Fruit fly (Drosophila melanogaster) whole organism, embryonic: ENCODE data around the gene CG32633.
A peak's percentile ranks its signal among the peaks of the same experiment; 100 is the strongest.

Experiments
- Abd-B ChIP-seq: fragments of 200-800 bp; sonication (Bioruptor generic); optimal IDR thresholded peaks from 2 replicates; lab custom pipeline; 2018; ENCODE audit warnings: missing biosample characterization, mild to moderate bottlenecking, missing genetic modification characterization, moderate library complexity
- Atf6 ChIP-seq: fragments of 200-800 bp; sonication (Bioruptor generic); IDR thresholded peaks from 2 replicates; pipeline ENCODE4 v1.3.6; 2022; ENCODE audit warnings: missing biosample characterization, missing genetic modification characterization
- CG11695 ChIP-seq: fragments of 200-800 bp; sonication (Bioruptor generic); IDR thresholded peaks from 3 replicates; pipeline ENCODE4 v1.3.6; 2022; ENCODE audit warnings: missing biosample characterization, missing genetic modification characterization
- CG11696 ChIP-seq: fragments of 200-800 bp; sonication (Bioruptor generic); IDR thresholded peaks from 2 replicates; pipeline ENCODE4 v1.3.6; 2022; ENCODE audit warnings: missing biosample characterization, missing genetic modification characterization
- CG13624 ChIP-seq: fragments of 200-800 bp; sonication (Bioruptor generic); optimal IDR thresholded peaks from 2 replicates; lab custom pipeline; 2016; ENCODE audit warnings: missing biosample characterization, missing genetic modification characterization
- CG13775 ChIP-seq: fragments of 200-800 bp; sonication (Bioruptor generic); optimal IDR thresholded peaks from 3 replicates; lab custom pipeline; 2017; ENCODE audit warnings: missing biosample characterization, mild to moderate bottlenecking, missing genetic modification characterization
- CG14965 ChIP-seq: fragments of 200-800 bp; sonication (Bioruptor generic); optimal IDR thresholded peaks from 2 replicates; lab custom pipeline; 2016; ENCODE audit warnings: missing biosample characterization, missing genetic modification characterization, borderline replicate concordance
- CG17912 ChIP-seq: fragments of 200-800 bp; sonication (Bioruptor generic); optimal IDR thresholded peaks from 2 replicates; lab custom pipeline; 2018; ENCODE audit warnings: missing biosample characterization, mild to moderate bottlenecking, missing genetic modification characterization
- CG3065 ChIP-seq: fragments of 200-800 bp; sonication (Bioruptor generic); optimal IDR thresholded peaks from 2 replicates; lab custom pipeline; 2016; ENCODE audit warnings: missing biosample characterization, missing genetic modification characterization
- CG31365 ChIP-seq: fragments of 200-800 bp; sonication (Bioruptor generic); optimal IDR thresholded peaks from 2 replicates; lab custom pipeline; 2018; ENCODE audit warnings: missing biosample characterization, mild to moderate bottlenecking, missing genetic modification characterization
- CG33557 ChIP-seq: fragments of 200-800 bp; sonication (Bioruptor generic); optimal IDR thresholded peaks from 2 replicates; lab custom pipeline; 2019; ENCODE audit warnings: missing biosample characterization, mild to moderate bottlenecking, missing genetic modification characterization, moderate library complexity
- CG3407 ChIP-seq: fragments of 200-800 bp; sonication (Bioruptor generic); optimal IDR thresholded peaks from 2 replicates; lab custom pipeline; 2018; ENCODE audit warnings: missing biosample characterization, mild to moderate bottlenecking, missing genetic modification characterization
- CG4328 ChIP-seq: fragments of 200-800 bp; sonication (Bioruptor generic); optimal IDR thresholded peaks from 3 replicates; lab custom pipeline; 2017; ENCODE audit warnings: missing biosample characterization, missing genetic modification reagents, missing genetic modification characterization
- CG8089 ChIP-seq: fragments of 200-800 bp; sonication (Bioruptor generic); optimal IDR thresholded peaks from 3 replicates; lab custom pipeline; 2016; ENCODE audit warnings: missing biosample characterization, missing genetic modification characterization
- CG8359 ChIP-seq: fragments of 200-800 bp; sonication (Bioruptor generic); optimal IDR thresholded peaks from 2 replicates; lab custom pipeline; 2017; ENCODE audit warnings: missing biosample characterization, mild to moderate bottlenecking, missing genetic modification characterization, borderline replicate concordance
- CG9876 ChIP-seq: fragments of 200-800 bp; sonication (Bioruptor generic); optimal IDR thresholded peaks from 2 replicates; lab custom pipeline; 2016; ENCODE audit warnings: missing biosample characterization, missing genetic modification characterization
- CrebB ChIP-seq: fragments of 200-800 bp; sonication (Bioruptor generic); optimal IDR thresholded peaks from 3 replicates; lab custom pipeline; 2018; ENCODE audit warnings: missing biosample characterization, mild to moderate bottlenecking, missing genetic modification characterization
- Dll ChIP-seq: fragments of 200-800 bp; sonication (Bioruptor generic); IDR thresholded peaks from 4 replicates; pipeline ENCODE4 v1.3.6; 2022; ENCODE audit warnings: missing biosample characterization, missing genetic modification characterization; ENCODE audit not compliant: partially characterized antibody
- Dref ChIP-seq: fragments of 200-800 bp; sonication (Bioruptor generic); IDR thresholded peaks from 2 replicates; pipeline ENCODE4 v1.3.6; 2022; ENCODE audit warnings: missing biosample characterization, missing genetic modification characterization
- Hr51 ChIP-seq, 2 experiments: fragments of 200-800 bp; sonication (Bioruptor generic); optimal IDR thresholded peaks; 2 replicates in 1 of 2; 3 replicates in 1 of 2; lab custom pipeline; 2016 to 2018; ENCODE audit warnings: missing biosample characterization in 2 of 2, missing genetic modification characterization in 2 of 2, mild to moderate bottlenecking in 1 of 2, moderate library complexity in 1 of 2
- Kr ChIP-seq: fragments of 200-800 bp; sonication (Bioruptor generic); optimal IDR thresholded peaks from 2 replicates; lab custom pipeline; 2017; ENCODE audit warnings: missing biosample characterization, mild to moderate bottlenecking, missing genetic modification characterization
- Poxn ChIP-seq: fragments of 200-800 bp; sonication (Bioruptor generic); IDR thresholded peaks from 2 replicates; pipeline ENCODE4 v1.3.6; 2022; ENCODE audit warnings: missing biosample characterization, missing genetic modification characterization
- Ptx1 ChIP-seq: fragments of 200-800 bp; sonication (Bioruptor generic); IDR thresholded peaks from 2 replicates; pipeline ENCODE4 v1.3.6; 2022; ENCODE audit warnings: missing biosample characterization, missing genetic modification characterization
- Taf1 ChIP-seq: fragments of 200-800 bp; sonication (Bioruptor generic); IDR thresholded peaks from 2 replicates; pipeline ENCODE4 v1.3.6; 2022; ENCODE audit warnings: missing biosample characterization, missing genetic modification characterization
- Trl ChIP-seq, 3 experiments: fragments of >200 bp in 2 of 3; fragments of 200-800 bp in 1 of 3; sonication (Bioruptor generic) in 1 of 3; optimal IDR thresholded peaks; 2 replicates in 1 of 3; 3 replicates in 2 of 3; lab custom pipeline; 2016 to 2017; ENCODE audit warnings: missing biosample characterization in 1 of 3, missing genetic modification characterization in 1 of 3
- ac ChIP-seq: fragments of 200-800 bp; sonication (Bioruptor generic); optimal IDR thresholded peaks from 3 replicates; lab custom pipeline; 2017; ENCODE audit warnings: missing biosample characterization, mild to moderate bottlenecking, missing genetic modification characterization
- bigmax ChIP-seq: fragments of 200-800 bp; sonication (Bioruptor generic); optimal IDR thresholded peaks from 2 replicates; lab custom pipeline; 2018; ENCODE audit warnings: missing biosample characterization, mild to moderate bottlenecking, missing genetic modification characterization
- dan ChIP-seq: fragments of 200-800 bp; sonication (Bioruptor generic); IDR thresholded peaks from 2 replicates; pipeline ENCODE4 v1.3.6; 2022; ENCODE audit warnings: missing biosample characterization, missing genetic modification characterization
- dmrt11E ChIP-seq: fragments of 200-800 bp; sonication (Bioruptor generic); optimal IDR thresholded peaks from 3 replicates; lab custom pipeline; 2018; ENCODE audit warnings: missing biosample characterization, mild to moderate bottlenecking, missing genetic modification characterization, moderate library complexity
- grn ChIP-seq: fragments of 200-800 bp; sonication (Bioruptor generic); optimal IDR thresholded peaks from 3 replicates; lab custom pipeline; 2017; ENCODE audit warnings: missing biosample characterization, missing genetic modification characterization
- hbn ChIP-seq: fragments of 200-800 bp; sonication (Bioruptor generic); IDR thresholded peaks from 2 replicates; pipeline ENCODE4 v1.3.6; 2022; ENCODE audit warnings: missing biosample characterization, missing genetic modification characterization; ENCODE audit not compliant: partially characterized antibody
- her ChIP-seq: fragments of 200-800 bp; sonication (Bioruptor generic); optimal IDR thresholded peaks from 2 replicates; lab custom pipeline; 2016; ENCODE audit warnings: missing biosample characterization, missing genetic modification characterization
- kay ChIP-seq: fragments of 200-800 bp; sonication (Bioruptor generic); optimal IDR thresholded peaks from 2 replicates; lab custom pipeline; 2016; ENCODE audit warnings: missing biosample characterization, missing genetic modification characterization
- luna ChIP-seq: fragments of 200-800 bp; sonication (Bioruptor generic); optimal IDR thresholded peaks from 2 replicates; lab custom pipeline; 2016; ENCODE audit warnings: missing biosample characterization, missing genetic modification characterization
- nau ChIP-seq: fragments of 200-800 bp; sonication (Bioruptor generic); optimal IDR thresholded peaks from 3 replicates; lab custom pipeline; 2017; ENCODE audit warnings: missing biosample characterization, mild to moderate bottlenecking, missing genetic modification characterization, missing genetic modification reagents
- pzg ChIP-seq: fragments of 200-800 bp; sonication (Bioruptor generic); optimal IDR thresholded peaks from 3 replicates; lab custom pipeline; 2018; ENCODE audit warnings: missing biosample characterization, mild to moderate bottlenecking, missing genetic modification characterization, moderate library complexity
- run ChIP-seq: fragments of 200-800 bp; sonication (Bioruptor generic); optimal IDR thresholded peaks from 3 replicates; lab custom pipeline; 2018; ENCODE audit warnings: missing biosample characterization, mild to moderate bottlenecking, missing genetic modification characterization
- sens ChIP-seq: fragments of 200-800 bp; sonication (Bioruptor generic); peaks from one replicate; lab custom pipeline; 2016; ENCODE audit warnings: missing biosample characterization, missing genetic modification characterization
- sens-2 ChIP-seq: fragments of 200-800 bp; sonication (Bioruptor generic); IDR thresholded peaks from 2 replicates; pipeline ENCODE4 v1.3.6; 2022; ENCODE audit warnings: missing biosample characterization, missing genetic modification characterization
- sim ChIP-seq: fragments of 200-800 bp; sonication (Bioruptor generic); IDR thresholded peaks from 2 replicates; pipeline ENCODE4 v1.3.6; 2022; ENCODE audit warnings: missing biosample characterization, missing genetic modification characterization
- tio ChIP-seq: fragments of 200-800 bp; sonication (Bioruptor generic); optimal IDR thresholded peaks from 2 replicates; lab custom pipeline; 2017; ENCODE audit warnings: missing biosample characterization, missing genetic modification characterization, inconsistent platforms
- trh ChIP-seq: fragments of 200-800 bp; sonication (Bioruptor generic); optimal IDR thresholded peaks from 2 replicates; lab custom pipeline; 2016; ENCODE audit warnings: missing biosample characterization, missing genetic modification characterization
- tup ChIP-seq: fragments of 200-800 bp; sonication (Bioruptor generic); optimal IDR thresholded peaks from 2 replicates; lab custom pipeline; 2016; ENCODE audit warnings: missing biosample characterization, mild to moderate bottlenecking, missing genetic modification characterization, moderate library complexity
- unc-4 ChIP-seq: fragments of 200-800 bp; sonication (Bioruptor generic); IDR thresholded peaks from 2 replicates; pipeline ENCODE4 v1.3.6; 2022; ENCODE audit warnings: missing biosample characterization, missing genetic modification characterization; ENCODE audit not compliant: partially characterized antibody
- vnd ChIP-seq: fragments of 200-800 bp; sonication (Bioruptor generic); IDR thresholded peaks from 3 replicates; pipeline ENCODE4 v1.3.6; 2022; ENCODE audit warnings: missing biosample characterization, missing genetic modification characterization; ENCODE audit not compliant: partially characterized antibody
- wor ChIP-seq: fragments of 200-800 bp; sonication (Bioruptor generic); IDR thresholded peaks from 2 replicates; pipeline ENCODE4 v1.3.6; 2022; ENCODE audit warnings: missing biosample characterization, missing genetic modification characterization
- z ChIP-seq: fragments of 200-800 bp; sonication (Bioruptor generic); IDR thresholded peaks from 3 replicates; pipeline ENCODE4 v1.3.6; 2022; ENCODE audit warnings: missing biosample characterization, missing genetic modification characterization

The CG32633 gene

dm6 chrX:13563483-13564443 lies 2.3 kb downstream of the CG32633 start, which contains the start of the genes CG46311 and Tpst (continued):
- TF ChIP-seq sim (GFP tag; lab: Robert Waterston, UW) = no peak
- TF ChIP-seq dmrt11E = peak; percentile 43
- TF ChIP-seq Atf6 (GFP tag; lab: Robert Waterston, UW) = no peak
- no peak for TF ChIP-seq tup
- peak; percentile 47; the same call in 1 of the 2 replicates for TF ChIP-seq sens-2 (GFP tag; lab: Robert Waterston, UW)
- peak; percentile 31; the same call in 1 of the 2 replicates for TF ChIP-seq wor (GFP tag; lab: Robert Waterston, UW)
- peak; percentile 73 for TF ChIP-seq Ptx1
- TF ChIP-seq CrebB (tag; lab: Kevin White, UChicago) = no peak
- peak; percentile 44 for TF ChIP-seq CG4328 (GFP tag; lab: Kevin White, UChicago)
- peak; percentile 21 for TF ChIP-seq tio (GFP tag; lab: Kevin White, UChicago)
- TF ChIP-seq Taf1 (GFP tag; lab: Robert Waterston, UW) = 0 out of 2 replicates have a peak, but pooled peaks have one; percentile 19
- TF ChIP-seq CG13775 (GFP tag; lab: Kevin White, UChicago) = peak; percentile 10
- TF ChIP-seq unc-4 (GFP tag; lab: Robert Waterston, UW) = 0 out of 2 replicates have a peak, but pooled peaks have one; percentile 34
- TF ChIP-seq nau = no peak
- no peak for TF ChIP-seq kay (GFP tag; lab: Kevin White, UChicago)
- TF ChIP-seq dan (GFP tag; lab: Robert Waterston, UW) = no peak
- no peak for TF ChIP-seq luna (GFP tag; lab: Kevin White, UChicago)
- TF ChIP-seq trh (GFP tag; lab: Kevin White, UChicago) = no peak
- peak; percentile 4 for TF ChIP-seq CG33557 (GFP tag; lab: Kevin White, UChicago)
- peak; percentile 66 for TF ChIP-seq CG8089 (GFP tag; lab: Kevin White, UChicago)
- 0 out of 4 replicates have a peak, but pooled peaks have one; percentile 41 for TF ChIP-seq Dll (GFP tag; lab: Robert Waterston, UW)
- TF ChIP-seq CG3065 (GFP tag; lab: Kevin White, UChicago) = peak; percentile 13
- no peak for TF ChIP-seq grn (GFP tag; lab: Kevin White, UChicago)
- no peak for TF ChIP-seq ac
- TF ChIP-seq Abd-B = no peak
- peak; percentile 62 for TF ChIP-seq her (GFP tag; lab: Kevin White, UChicago)
- peak; percentile 12 for TF ChIP-seq bigmax (GFP tag; lab: Kevin White, UChicago)
- TF ChIP-seq CG11696 (GFP tag; lab: Robert Waterston, UW) = no peak
- no peak for TF ChIP-seq Kr
- TF ChIP-seq CG11695 (GFP tag; lab: Robert Waterston, UW) = no peak
- no peak for TF ChIP-seq hbn (GFP tag; lab: Robert Waterston, UW)
- peak; percentile 44; the same call in 1 of the 2 replicates for TF ChIP-seq Dref (GFP tag; lab: Robert Waterston, UW)
- no peak for TF ChIP-seq Poxn (GFP tag; lab: Robert Waterston, UW)
- no peak for TF ChIP-seq CG8359 (GFP tag; lab: Kevin White, UChicago)
- peak; percentile 83 for TF ChIP-seq CG14965
- no peak for TF ChIP-seq CG31365
- peak; percentile 74 for TF ChIP-seq sens
- TF ChIP-seq CG9876 (GFP tag; lab: Kevin White, UChicago) = peak; percentile 1
- TF ChIP-seq CG13624 (GFP tag; lab: Kevin White, UChicago) = peak; percentile 51
- peak; percentile 72 for TF ChIP-seq CG17912 (GFP tag; lab: Kevin White, UChicago)
- no peak for TF ChIP-seq run (tag; lab: Kevin White, UChicago)
- no peak for TF ChIP-seq Trl (optimal IDR thresholded peaks at IDR 0.05; lab: Kevin White, UChicago)
- TF ChIP-seq Trl (GFP tag; optimal IDR thresholded peaks at IDR 0.05; lab: Kevin White, UChicago) = peak; percentile 72
- peak; percentile 5 to 35 for TF ChIP-seq Hr51 (GFP tag; optimal IDR thresholded peaks at IDR 0.05; lab: Kevin White, UChicago)
- TF ChIP-seq CG3407 (GFP tag; lab: Kevin White, UChicago) = no peak
- no peak for TF ChIP-seq z
- no peak for TF ChIP-seq vnd (GFP tag; lab: Robert Waterston, UW)
- TF ChIP-seq pzg (GFP tag; lab: Kevin White, UChicago) = peak; percentile 98
